Fruit fly (Drosophila melanogaster): ENCODE data around the gene CG34278.

Gene CG34278

dm6 chr3R:17127912-17128311 is 7.6 kb downstream of the CG34278 start, which contains the start of gene CG31265:
TSS of gene CG31265 (plus strand) at chr3R:17128212.
- TF ChIP-seq Pif1A (GFP tag; optimal IDR thresholded peaks at IDR 0.05): no peak
- TF ChIP-seq Ets98B (GFP tag; IDR thresholded peaks at IDR 0.05): no peak
- no peak for TF ChIP-seq CG13204 (GFP tag; optimal IDR thresholded peaks at IDR 0.05)
- TF ChIP-seq CG17806 (tag; optimal IDR thresholded peaks at IDR 0.05): no peak
- TF ChIP-seq CG9948 (tag; optimal IDR thresholded peaks at IDR 0.05): no peak
- no peak for TF ChIP-seq fd96Ca (GFP tag; IDR thresholded peaks at IDR 0.05)
- TF ChIP-seq EcR (GFP tag; optimal IDR thresholded peaks at IDR 0.05): no peak
- TF ChIP-seq rn (GFP tag; IDR thresholded peaks at IDR 0.05): no peak

DNA sequence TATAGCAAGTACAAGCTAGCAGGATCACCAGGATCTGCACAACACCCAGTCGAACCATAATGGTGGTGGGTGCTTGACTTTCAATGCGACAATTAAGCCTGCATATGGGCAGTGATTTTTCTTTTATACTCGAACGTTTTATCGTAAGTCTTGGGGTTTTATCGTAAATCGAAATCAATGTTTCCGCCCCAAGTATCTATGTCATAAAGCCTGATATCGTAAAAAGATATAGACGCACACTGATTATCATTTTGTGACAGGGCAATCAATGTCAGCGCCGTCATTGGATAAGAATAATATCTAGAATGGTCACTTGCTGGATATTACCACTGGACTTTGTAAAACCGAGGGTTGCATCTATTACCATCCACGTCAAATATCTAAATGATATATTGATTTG is 10.1 kb downstream of the CG34278 start, which contains the start of gene CG17475:
CG17475 (minus strand) TSS at position 101 of the 400 bp plus-strand sequence.
- TF ChIP-seq rn (GFP tag; IDR thresholded peaks at IDR 0.05) (no peak), CG12605 (GFP tag; IDR thresholded peaks at IDR 0.05) (no peak), D1 (tag; optimal IDR thresholded peaks at IDR 0.05) (no peak), CG32121 (GFP tag; IDR thresholded peaks at IDR 0.05) (no peak), CG14655 (GFP tag; optimal IDR thresholded peaks at IDR 0.05) (no peak), CG34367 (tag; optimal IDR thresholded peaks at IDR 0.05) (no peak), CG17806 (tag; optimal IDR thresholded peaks at IDR 0.05) (no peak), EcR (GFP tag; optimal IDR thresholded peaks at IDR 0.05) (no peak)

- TF ChIP-seq CG8159 (tag; optimal IDR thresholded peaks at IDR 0.05) (no peak), CG14655 (GFP tag; optimal IDR thresholded peaks at IDR 0.05) (no peak), rn (GFP tag; IDR thresholded peaks at IDR 0.05) (no peak), Pif1B (GFP tag; optimal IDR thresholded peaks at IDR 0.05) (no peak), D1 (tag; optimal IDR thresholded peaks at IDR 0.05) (no peak), CG8301 (tag; optimal IDR thresholded peaks at IDR 0.05) (no peak), CG9948 (tag; optimal IDR thresholded peaks at IDR 0.05) (no peak), CG10348 (GFP tag; IDR thresholded peaks at IDR 0.05) (no peak), Snoo (tag; optimal IDR thresholded peaks at IDR 0.05) (no peak), CG4496 (GFP tag; IDR thresholded peaks at IDR 0.05) (no peak), Ets98B (GFP tag; IDR thresholded peaks at IDR 0.05) (no peak), CG32121 (GFP tag; IDR thresholded peaks at IDR 0.05) (no peak), CG13204 (GFP tag; optimal IDR thresholded peaks at IDR 0.05) (no peak), EcR (GFP tag; optimal IDR thresholded peaks at IDR 0.05) (no peak), Pif1A (GFP tag; optimal IDR thresholded peaks at IDR 0.05) (no peak), CG17806 (tag; optimal IDR thresholded peaks at IDR 0.05) (no peak)
These were observed 11.9 kb downstream of the CG34278 start, which contains the start of the genes CG4053 and CG31266 for dm6 chr3R:17132098-17132712. TSS of gene CG4053 (minus strand) at chr3R:17132198. TSS of gene CG31266 (plus strand) at chr3R:17132662.

dm6 chr3R:17133897-17134296 is 13.6 kb downstream of the CG34278 start, which contains the start of gene CG31267:
TSS of gene CG31267 (plus strand) at chr3R:17134197.
- TF ChIP-seq CG9948 (tag; optimal IDR thresholded peaks at IDR 0.05) (no peak), CG34367 (tag; optimal IDR thresholded peaks at IDR 0.05) (no peak), Ets98B (GFP tag; IDR thresholded peaks at IDR 0.05) (no peak), EcR (GFP tag; optimal IDR thresholded peaks at IDR 0.05) (no peak), Snoo (tag; optimal IDR thresholded peaks at IDR 0.05) (no peak), CG15710 (tag; optimal IDR thresholded peaks at IDR 0.05) (no peak), CG8159 (tag; optimal IDR thresholded peaks at IDR 0.05) (no peak), CG13204 (GFP tag; optimal IDR thresholded peaks at IDR 0.05) (no peak), fd96Ca (GFP tag; IDR thresholded peaks at IDR 0.05) (no peak), CG17806 (tag; optimal IDR thresholded peaks at IDR 0.05) (no peak), Pif1A (GFP tag; optimal IDR thresholded peaks at IDR 0.05) (no peak)

DNA sequence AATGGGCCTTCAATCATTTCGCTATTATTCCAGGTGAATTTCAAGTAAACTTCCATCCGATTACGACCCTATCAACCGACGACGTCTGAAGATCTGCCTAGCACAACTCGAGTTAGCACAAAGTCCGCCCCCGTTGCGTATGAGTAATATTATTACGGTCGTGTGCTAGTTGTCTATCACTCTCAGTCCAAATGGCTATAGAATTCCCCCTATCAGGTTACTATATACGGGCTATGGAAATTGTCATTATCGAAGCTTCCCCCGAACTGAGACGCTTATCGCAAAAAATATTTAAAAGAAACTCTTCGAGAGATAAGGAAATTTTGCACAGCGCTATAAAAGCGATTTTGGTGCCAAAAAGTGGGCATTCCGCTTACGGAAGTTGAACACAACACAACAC is 15.5 kb downstream of the CG34278 start, which contains the start of gene CG5246:
CG5246 (plus strand) TSS at position 365 of the 400 bp plus-strand sequence.
- TF ChIP-seq Snoo (tag; optimal IDR thresholded peaks at IDR 0.05): no peak
- TF ChIP-seq CG8301 (tag; optimal IDR thresholded peaks at IDR 0.05): no peak
- no peak for TF ChIP-seq CG10348 (GFP tag; IDR thresholded peaks at IDR 0.05)

- TF ChIP-seq CG10348 (GFP tag; IDR thresholded peaks at IDR 0.05) (no peak), D1 (tag; optimal IDR thresholded peaks at IDR 0.05) (no peak), Pif1B (GFP tag; optimal IDR thresholded peaks at IDR 0.05) (no peak), gl (tag; optimal IDR thresholded peaks at IDR 0.05) (no peak), CG9948 (tag; optimal IDR thresholded peaks at IDR 0.05) (no peak), CG12605 (GFP tag; IDR thresholded peaks at IDR 0.05) (no peak), Pif1A (GFP tag; optimal IDR thresholded peaks at IDR 0.05) (no peak), CG8159 (tag; optimal IDR thresholded peaks at IDR 0.05) (no peak), CG32121 (GFP tag; IDR thresholded peaks at IDR 0.05) (no peak), CG17806 (tag; optimal IDR thresholded peaks at IDR 0.05) (no peak), CG34367 (tag; optimal IDR thresholded peaks at IDR 0.05) (no peak), CG8301 (tag; optimal IDR thresholded peaks at IDR 0.05) (no peak), rn (GFP tag; IDR thresholded peaks at IDR 0.05) (no peak), EcR (GFP tag; optimal IDR thresholded peaks at IDR 0.05) (no peak), CG15710 (tag; optimal IDR thresholded peaks at IDR 0.05) (no peak), CG4496 (GFP tag; IDR thresholded peaks at IDR 0.05) (no peak), CG14655 (GFP tag; optimal IDR thresholded peaks at IDR 0.05) (no peak)
These were observed 17.3 kb downstream of the CG34278 start, which contains the start of gene CG5255 for dm6 chr3R:17137593-17137992. TSS of gene CG5255 (plus strand) at chr3R:17137893.

All from whole organism, pupa.